Worm (Caenorhabditis elegans) whole organism, midembryonic: ENCODE measurements around the gene Y51H4A.6.
"Not testable (repeated sequence)": the region's sequence is repeated elsewhere in the genome, so short reads cannot be mapped to it uniquely, and the experiment has no call there.

ENCODE experiments used
- T22C8.4 ChIP-seq: fragments of 200-800 bp; sonication (Bioruptor generic); IDR thresholded peaks from 2 replicates; pipeline ENCODE4 v1.3.6; 2022; ENCODE audit warnings: missing genetic modification characterization, missing compliant biosample characterization
- cog-1 ChIP-seq: sonication (generic microtip); optimal IDR thresholded peaks from 2 replicates; lab custom pipeline; 2016; ENCODE audit warnings: missing genetic modification characterization, missing compliant biosample characterization
- flt-1 ChIP-seq: fragments of 200-800 bp; sonication (Bioruptor generic); IDR thresholded peaks from 2 replicates; pipeline ENCODE4 v1.3.6; 2022; ENCODE audit warnings: missing genetic modification characterization, missing compliant biosample characterization
- klf-2 ChIP-seq: fragments of 200-800 bp; sonication (Bioruptor generic); conservative IDR thresholded peaks from 2 replicates; pipeline ENCODE4 v1.3.6; 2022; ENCODE audit warnings: missing genetic modification reagents, missing genetic modification characterization, missing compliant biosample characterization
- med-1 ChIP-seq: sonication (generic microtip); optimal IDR thresholded peaks from 2 replicates; lab custom pipeline; 2017; ENCODE audit warnings: missing genetic modification characterization, mild to moderate bottlenecking, missing compliant biosample characterization, antibody characterized with exemption, missing genetic modification reagents; ENCODE audit not compliant: insufficient read depth
- ref-1 ChIP-seq: fragments of 200-800 bp; sonication (Bioruptor generic); conservative IDR thresholded peaks from 2 replicates; pipeline ENCODE4 v1.3.6; 2022; ENCODE audit warnings: missing genetic modification reagents, missing genetic modification characterization, missing compliant biosample characterization
- tab-1 ChIP-seq: fragments of 200-800 bp; sonication (Bioruptor generic); IDR thresholded peaks from 2 replicates; pipeline ENCODE4 v1.3.6; 2022; ENCODE audit warnings: missing genetic modification characterization, missing compliant biosample characterization
- ztf-23 ChIP-seq: fragments of 200-800 bp; sonication (Bioruptor generic); IDR thresholded peaks from 2 replicates; pipeline ENCODE4 v1.3.6; 2022; ENCODE audit warnings: missing genetic modification reagents, missing genetic modification characterization, missing compliant biosample characterization
- ztf-29 ChIP-seq: fragments of 200-800 bp; sonication (Bioruptor generic); IDR thresholded peaks from 2 replicates; pipeline ENCODE4 v1.3.6; 2022; ENCODE audit warnings: missing genetic modification reagents, missing genetic modification characterization, missing compliant biosample characterization

Gene Y51H4A.6

ce11 chrIV:16502387-16502786 lies 31.1 kb upstream of the Y51H4A.6 start:
- TF ChIP-seq tab-1 (GFP tag; lab: Robert Waterston, UW) (no peak), ref-1 (GFP tag; lab: Robert Waterston, UW) (no peak), med-1 (GFP tag; lab: Kevin White, UChicago) (no peak), ztf-29 (GFP tag; lab: Robert Waterston, UW) (no peak), cog-1 (no peak), flt-1 (no peak), ztf-23 (GFP tag; lab: Robert Waterston, UW) (no peak), klf-2 (no peak), T22C8.4 (GFP tag; lab: Robert Waterston, UW) (no peak)

DNA sequence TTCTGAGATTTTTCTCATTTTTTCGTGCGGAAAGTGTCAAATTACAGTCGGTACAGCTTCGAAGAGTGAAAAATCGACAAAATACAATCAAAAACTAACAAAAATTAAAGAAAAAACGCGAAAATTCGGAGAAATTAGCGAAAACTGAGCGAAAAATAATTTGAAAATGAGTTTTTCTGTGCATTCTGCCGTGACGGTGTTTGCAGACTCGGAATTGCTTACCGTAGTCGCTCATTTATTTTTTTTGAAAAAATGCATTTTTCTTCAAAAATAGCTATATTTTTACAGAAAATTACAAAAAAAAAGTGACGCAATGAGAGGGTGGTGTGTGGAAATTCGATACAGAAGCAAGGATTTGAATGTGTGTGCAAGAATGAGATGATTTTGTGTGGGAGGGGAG lies 30.4 kb upstream of the Y51H4A.6 start:
- no peak for TF ChIP-seq ztf-29 (GFP tag; lab: Robert Waterston, UW)
- no peak for TF ChIP-seq klf-2
- no peak for TF ChIP-seq ztf-23 (GFP tag; lab: Robert Waterston, UW)
- no peak for TF ChIP-seq tab-1 (GFP tag; lab: Robert Waterston, UW)
- no peak for TF ChIP-seq flt-1

ce11 chrIV:16503590-16504217 lies 29.8 kb upstream of the Y51H4A.6 start:
- 0 out of 2 replicates have a peak, but pooled peaks have one; percentile 47 for TF ChIP-seq tab-1 (GFP tag; lab: Robert Waterston, UW)
- no peak for TF ChIP-seq ztf-23 (GFP tag; lab: Robert Waterston, UW)
- 0 out of 2 replicates have a peak, but pooled peaks have one; percentile 40 for TF ChIP-seq flt-1

DNA sequence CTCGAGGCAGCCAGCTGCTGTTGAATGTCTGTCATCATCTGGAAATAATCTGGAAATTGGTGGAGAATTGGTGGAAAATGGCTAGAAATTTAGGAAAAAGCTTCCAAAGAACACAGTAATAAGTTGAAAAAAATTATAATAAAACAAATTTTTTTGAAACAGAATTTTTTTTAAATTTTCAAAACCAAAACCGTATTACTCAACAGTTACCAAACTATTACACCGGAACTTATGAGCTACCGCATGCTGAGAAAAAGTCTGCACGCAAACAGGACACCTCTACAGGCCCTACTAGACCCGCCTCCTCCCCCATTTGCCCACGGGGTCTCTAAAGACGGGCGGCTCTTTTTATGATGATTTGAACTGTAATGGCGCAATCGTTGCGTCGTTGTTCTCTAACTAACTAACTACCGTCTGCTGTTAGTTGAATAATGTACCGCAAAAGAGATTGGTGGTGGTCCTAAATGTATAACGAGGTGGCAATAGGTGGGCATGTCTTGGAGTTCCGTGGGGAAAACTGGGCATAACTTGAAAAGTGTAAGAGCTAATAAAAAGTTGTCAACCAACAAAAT lies 27.7 kb upstream of the Y51H4A.6 start, which contains the start of gene zip-7:
TSS of gene zip-7 (minus strand) at position 51 of the 572 bp plus-strand sequence.
- TF ChIP-seq cog-1 (no peak), ref-1 (GFP tag; lab: Robert Waterston, UW) (no peak), ztf-23 (GFP tag; lab: Robert Waterston, UW) (no peak), med-1 (GFP tag; lab: Kevin White, UChicago) (no peak), ztf-29 (GFP tag; lab: Robert Waterston, UW) (no peak), klf-2 (no peak), flt-1 (no peak)

ce11 chrIV:16507132-16507531 lies 26.3 kb upstream of the Y51H4A.6 start, which contains the start of gene Y51H4A.935:
TSS of gene Y51H4A.935 (minus strand) at chrIV:16507232.
- not testable (repeated sequence) for TF ChIP-seq ztf-23, T22C8.4, ref-1 (GFP tag; lab: Robert Waterston, UW)

DNA sequence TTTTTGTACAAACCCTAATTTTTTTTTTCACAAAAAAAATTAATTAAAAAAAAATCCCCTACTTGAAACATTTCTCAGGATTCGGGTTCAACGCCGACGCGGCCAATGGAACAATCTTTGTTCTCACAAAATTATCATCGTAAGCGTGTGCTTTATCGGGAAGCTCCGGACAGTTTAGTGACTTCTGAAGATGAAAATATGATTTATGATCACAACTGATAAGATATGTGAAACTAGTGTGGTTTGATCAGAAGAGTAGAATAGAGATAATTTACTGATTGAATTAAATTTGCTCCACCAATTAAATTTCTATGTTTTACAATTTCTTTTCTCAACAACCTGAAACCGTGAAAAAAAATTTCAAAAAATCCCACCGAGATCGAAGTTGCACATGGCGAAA lies 8.4 kb upstream of the Y51H4A.6 start:
- no peak for TF ChIP-seq med-1 (GFP tag; lab: Kevin White, UChicago)
- no peak for TF ChIP-seq tab-1 (GFP tag; lab: Robert Waterston, UW)
- no peak for TF ChIP-seq ztf-29 (GFP tag; lab: Robert Waterston, UW)
- TF ChIP-seq flt-1, result no peak
- TF ChIP-seq ref-1 (GFP tag; lab: Robert Waterston, UW), result no peak
- no peak for TF ChIP-seq cog-1

ce11 chrIV:16526038-16526437 lies 7.4 kb upstream of the Y51H4A.6 start, which contains the start of gene Y51H4A.5:
TSS of gene Y51H4A.5 (minus strand) at chrIV:16526138.
- no peak for TF ChIP-seq ztf-23 (GFP tag; lab: Robert Waterston, UW)
- TF ChIP-seq klf-2, result no peak
- TF ChIP-seq cog-1, result no peak
- TF ChIP-seq ztf-29 (GFP tag; lab: Robert Waterston, UW), result no peak
- TF ChIP-seq T22C8.4 (GFP tag; lab: Robert Waterston, UW), result no peak
- no peak for TF ChIP-seq ref-1 (GFP tag; lab: Robert Waterston, UW)
- no peak for TF ChIP-seq med-1 (GFP tag; lab: Kevin White, UChicago)
- no peak for TF ChIP-seq tab-1 (GFP tag; lab: Robert Waterston, UW)
- no peak for TF ChIP-seq flt-1

- TF ChIP-seq ztf-29 (GFP tag; lab: Robert Waterston, UW), result no peak
- no peak for TF ChIP-seq med-1 (GFP tag; lab: Kevin White, UChicago)
- TF ChIP-seq klf-2, result no peak
- no peak for TF ChIP-seq flt-1
- TF ChIP-seq ref-1 (GFP tag; lab: Robert Waterston, UW), result no peak
- TF ChIP-seq T22C8.4 (GFP tag; lab: Robert Waterston, UW), result no peak
- TF ChIP-seq tab-1 (GFP tag; lab: Robert Waterston, UW), result no peak
- no peak for TF ChIP-seq ztf-23 (GFP tag; lab: Robert Waterston, UW)
- no peak for TF ChIP-seq cog-1
Observed at ce11 chrIV:16528375-16528774, 5.1 kb upstream of the Y51H4A.6 start, which contains the start of gene Y51H4A.937. TSS of gene Y51H4A.937 (plus strand) at chrIV:16528675.

DNA sequence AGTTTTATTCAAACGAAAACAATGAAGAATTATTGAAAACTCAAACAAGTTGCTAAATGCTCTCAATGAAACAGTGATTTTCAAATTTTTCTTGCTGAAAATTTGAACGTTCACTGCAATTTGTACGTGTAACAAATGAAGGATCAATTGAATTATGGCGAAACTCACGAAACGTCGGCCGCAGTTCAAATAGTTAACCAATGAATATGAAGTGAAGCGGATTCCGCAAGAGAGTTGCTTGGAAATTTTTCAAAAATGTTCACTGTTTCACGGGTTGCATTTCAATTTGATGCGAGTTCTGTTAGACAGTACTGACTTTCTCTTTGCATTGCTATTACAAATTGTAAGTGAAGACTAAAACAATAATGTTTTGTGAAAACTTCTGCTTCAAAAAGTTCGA lies 1.4 kb downstream of the Y51H4A.6 start:
- TF ChIP-seq flt-1 (no peak), T22C8.4 (GFP tag; lab: Robert Waterston, UW) (no peak)

DNA sequence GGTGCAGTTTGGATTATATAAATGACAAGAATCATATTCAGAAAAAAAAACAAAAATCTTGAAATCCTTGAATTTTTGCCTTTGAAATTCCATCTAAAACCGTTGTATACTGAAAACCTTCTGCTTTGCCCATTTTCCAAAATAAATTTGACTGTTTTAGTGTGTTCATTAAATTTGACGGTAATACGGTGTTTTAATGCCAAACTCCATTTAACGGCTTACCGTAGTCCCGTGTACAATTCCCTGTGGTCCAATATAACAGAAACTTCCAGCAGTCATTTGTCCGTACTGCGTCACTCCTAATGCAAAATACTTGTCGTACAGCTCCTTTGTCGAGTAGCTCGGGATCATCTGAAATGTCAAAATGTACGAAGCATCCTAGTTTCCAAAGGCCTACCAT lies 7.1 kb downstream of the Y51H4A.6 start:
- TF ChIP-seq ztf-23 (GFP tag; lab: Robert Waterston, UW) (no peak), cog-1 (no peak), klf-2 (no peak), med-1 (GFP tag; lab: Kevin White, UChicago) (no peak), tab-1 (GFP tag; lab: Robert Waterston, UW) (no peak), ref-1 (GFP tag; lab: Robert Waterston, UW) (no peak), flt-1 (no peak), ztf-29 (GFP tag; lab: Robert Waterston, UW) (no peak), T22C8.4 (GFP tag; lab: Robert Waterston, UW) (no peak)
